Worm (Caenorhabditis elegans): Measurements from ENCODE around the gene ZK686.6.

ce11 chrIII:7728494-7728893, 44.3 kb downstream of the ZK686.6 start:
- no peak for TF ChIP-seq ets-7 (tag; optimal IDR thresholded peaks at IDR 0.05)
- no peak for TF ChIP-seq ama-1 (optimal IDR thresholded peaks at IDR 0.05)
- TF ChIP-seq ceh-36 (tag; optimal IDR thresholded peaks at IDR 0.05): no peak
- no peak for TF ChIP-seq ceh-13 (GFP tag; optimal IDR thresholded peaks at IDR 0.05)
- TF ChIP-seq sea-1 (GFP tag; conservative IDR thresholded peaks at IDR 0.05): no peak
- no peak for TF ChIP-seq tbx-11 (GFP tag; IDR thresholded peaks at IDR 0.05)
